Worm (Caenorhabditis elegans) whole organism, L3 larva: ENCODE measurements around the gene F49C12.6.

ENCODE experiments used
- R02D3.7 ChIP-seq: fragments of 150-350 bp; optimal IDR thresholded peaks from 2 replicates; lab custom pipeline; 2014; ENCODE audit warnings: missing biosample characterization, missing genetic modification characterization
- ZK546.5 ChIP-seq: sonication (generic microtip); optimal IDR thresholded peaks from 2 replicates; lab custom pipeline; 2017; ENCODE audit warnings: missing biosample characterization, missing genetic modification characterization
- aly-2 ChIP-seq: fragments of 150-350 bp; optimal IDR thresholded peaks from 2 replicates; lab custom pipeline; 2014; ENCODE audit warnings: missing biosample characterization, missing genetic modification characterization
- ama-1 ChIP-seq: fragments of 150-350 bp; optimal IDR thresholded peaks from 2 replicates; lab custom pipeline; 2018
- ceh-28 ChIP-seq: fragments of 150-350 bp; optimal IDR thresholded peaks from 2 replicates; lab custom pipeline; 2014; ENCODE audit warnings: missing biosample characterization, missing genetic modification reagents, missing genetic modification characterization
- ceh-9 ChIP-seq: sonication (generic microtip); optimal IDR thresholded peaks from 2 replicates; lab custom pipeline; 2018; ENCODE audit warnings: missing biosample characterization, missing genetic modification characterization
- daf-12 ChIP-seq: fragments of 150-350 bp; optimal IDR thresholded peaks from 2 replicates; lab custom pipeline; 2014; ENCODE audit warnings: missing biosample characterization, missing genetic modification reagents, missing genetic modification characterization
- egl-5 ChIP-seq: fragments of 150-350 bp; optimal IDR thresholded peaks from 2 replicates; lab custom pipeline; 2017; ENCODE audit warnings: missing biosample characterization, missing genetic modification reagents, missing genetic modification characterization, inconsistent platforms
- elt-2 ChIP-seq: sonication (generic microtip); optimal IDR thresholded peaks from 2 replicates; lab custom pipeline; 2016; ENCODE audit warnings: missing genetic modification reagents, mild to moderate bottlenecking, missing genetic modification characterization, missing compliant biosample characterization
- elt-3 ChIP-seq, 3 experiments: fragments of 150-350 bp in 1 of 3; sonication (generic microtip) in 2 of 3; optimal IDR thresholded peaks; 2 replicates in 2 of 3; 4 replicates in 1 of 3; lab custom pipeline; 2014 to 2017; ENCODE audit warnings: missing biosample characterization in 3 of 3, missing genetic modification characterization in 3 of 3
- eor-1 ChIP-seq, 2 experiments: fragments of 150-350 bp; optimal IDR thresholded peaks; 2 replicates each; lab custom pipeline; 2014 to 2018; ENCODE audit warnings: missing biosample characterization in 2 of 2, missing genetic modification characterization in 2 of 2
- fkh-10 ChIP-seq: sonication (generic microtip); optimal IDR thresholded peaks from 2 replicates; lab custom pipeline; 2017; ENCODE audit warnings: missing biosample characterization, missing genetic modification reagents, missing genetic modification characterization
- fkh-2 ChIP-seq: fragments of 150-350 bp; optimal IDR thresholded peaks from 2 replicates; lab custom pipeline; 2014; ENCODE audit warnings: missing biosample characterization, missing genetic modification reagents, missing genetic modification characterization
- hmg-11 ChIP-seq: sonication (generic microtip); optimal IDR thresholded peaks from 2 replicates; lab custom pipeline; 2016; ENCODE audit warnings: missing genetic modification characterization, missing compliant biosample characterization
- jun-1 ChIP-seq: fragments of 150-350 bp; optimal IDR thresholded peaks from 2 replicates; lab custom pipeline; 2014; ENCODE audit warnings: missing biosample characterization, missing genetic modification reagents, missing genetic modification characterization
- lin-15B ChIP-seq: fragments of 150-350 bp; optimal IDR thresholded peaks from 2 replicates; lab custom pipeline; 2014; ENCODE audit warnings: missing biosample characterization, missing genetic modification characterization
- lin-39 ChIP-seq: fragments of 150-350 bp; optimal IDR thresholded peaks from 2 replicates; lab custom pipeline; 2018; ENCODE audit warnings: missing biosample characterization, missing genetic modification reagents, missing genetic modification characterization
- lsy-12 ChIP-seq: sonication (generic microtip); optimal IDR thresholded peaks from 2 replicates; lab custom pipeline; 2016; ENCODE audit warnings: mild to moderate bottlenecking, missing genetic modification characterization, missing compliant biosample characterization
- mdl-1 ChIP-seq: fragments of 150-350 bp; optimal IDR thresholded peaks from 2 replicates; lab custom pipeline; 2014; ENCODE audit warnings: missing biosample characterization, missing genetic modification characterization
- nfya-1 ChIP-seq: sonication (generic microtip); optimal IDR thresholded peaks from 2 replicates; lab custom pipeline; 2017; ENCODE audit warnings: missing genetic modification characterization, mild to moderate bottlenecking, missing compliant biosample characterization, antibody characterized with exemption, moderate library complexity; ENCODE audit not compliant: insufficient read depth
- nhr-12 ChIP-seq: fragments of 150-350 bp; optimal IDR thresholded peaks from 2 replicates; lab custom pipeline; 2014; ENCODE audit warnings: missing biosample characterization, missing genetic modification characterization
- nhr-23 ChIP-seq: fragments of 150-350 bp; optimal IDR thresholded peaks from 2 replicates; lab custom pipeline; 2014; ENCODE audit warnings: missing biosample characterization, missing genetic modification reagents, missing genetic modification characterization
- nhr-237 ChIP-seq: fragments of 150-350 bp; optimal IDR thresholded peaks from 2 replicates; lab custom pipeline; 2014; ENCODE audit warnings: missing biosample characterization, missing genetic modification characterization
- nhr-43 ChIP-seq: sonication (generic microtip); optimal IDR thresholded peaks from 2 replicates; lab custom pipeline; 2016; ENCODE audit warnings: mild to moderate bottlenecking, missing genetic modification characterization, missing compliant biosample characterization; ENCODE audit not compliant: poor library complexity, severe bottlenecking
- nhr-67 ChIP-seq: fragments of 150-350 bp; optimal IDR thresholded peaks from 2 replicates; lab custom pipeline; 2014; ENCODE audit warnings: missing biosample characterization, missing genetic modification characterization
- nhr-76 ChIP-seq: fragments of 150-350 bp; sonication (generic microtip); optimal IDR thresholded peaks from 5 replicates; lab custom pipeline; 2014; ENCODE audit warnings: missing biosample characterization, missing genetic modification characterization
- pha-4 ChIP-seq: fragments of 150-350 bp; optimal IDR thresholded peaks from 2 replicates; lab custom pipeline; 2014; ENCODE audit warnings: missing biosample characterization, missing genetic modification reagents, missing genetic modification characterization
- pqm-1 ChIP-seq: fragments of 150-350 bp; optimal IDR thresholded peaks from 2 replicates; lab custom pipeline; 2017; ENCODE audit warnings: missing biosample characterization, missing genetic modification characterization, inconsistent platforms
- sea-2 ChIP-seq: fragments of 150-350 bp; sonication (generic microtip); optimal IDR thresholded peaks from 4 replicates; lab custom pipeline; 2014; ENCODE audit warnings: missing biosample characterization, missing genetic modification reagents, missing genetic modification characterization
- skn-1 ChIP-seq: fragments of 150-350 bp; optimal IDR thresholded peaks from 2 replicates; lab custom pipeline; 2014; ENCODE audit warnings: missing biosample characterization, missing genetic modification characterization
- snpc-4 ChIP-seq: fragments of 150-350 bp; optimal IDR thresholded peaks from 2 replicates; lab custom pipeline; 2014; ENCODE audit warnings: missing biosample characterization, missing genetic modification characterization
- unc-39 ChIP-seq: sonication (generic microtip); optimal IDR thresholded peaks from 4 replicates; lab custom pipeline; 2017; ENCODE audit warnings: missing biosample characterization, missing genetic modification characterization
- zag-1 ChIP-seq: fragments of 150-350 bp; optimal IDR thresholded peaks from 2 replicates; lab custom pipeline; 2014; ENCODE audit warnings: missing biosample characterization, missing genetic modification characterization
- ztf-11 ChIP-seq: fragments of 150-350 bp; optimal IDR thresholded peaks from 2 replicates; lab custom pipeline; 2014; ENCODE audit warnings: missing biosample characterization, missing genetic modification characterization
- ztf-4 ChIP-seq: fragments of 150-350 bp; optimal IDR thresholded peaks from 2 replicates; lab custom pipeline; 2014; ENCODE audit warnings: missing biosample characterization, missing genetic modification characterization

F49C12.6 gene

ce11 chrIV:9339205-9339604 lies 30.3 kb upstream of the F49C12.6 start, which contains the start of gene T20D3.6:
T20D3.6 (minus strand) TSS chrIV:9339305.
- TF ChIP-seq sea-2 (GFP tag; lab: Kevin White, UChicago) (no peak), fkh-2 (tag; lab: Kevin White, UChicago) (no peak), lsy-12 (tag; lab: Kevin White, UChicago) (no peak), ztf-4 (tag; lab: Kevin White, UChicago) (no peak), hmg-11 (no peak), R02D3.7 (tag; lab: Kevin White, UChicago) (no peak), ZK546.5 (tag; lab: Kevin White, UChicago) (no peak), nhr-67 (no peak), egl-5 (tag; lab: Kevin White, UChicago) (no peak), eor-1 (tag; optimal IDR thresholded peaks at IDR 0.05; lab: Kevin White, UChicago) (no peak), mdl-1 (tag; lab: Kevin White, UChicago) (no peak), elt-3 (tag; optimal IDR thresholded peaks at IDR 0.05; lab: Kevin White, UChicago) (no peak), lin-39 (tag; lab: Kevin White, UChicago) (no peak), fkh-10 (GFP tag; lab: Kevin White, UChicago) (no peak), nhr-43 (no peak), nhr-12 (tag; lab: Kevin White, UChicago) (no peak), skn-1 (no peak)

- TF ChIP-seq ceh-28 (tag; lab: Kevin White, UChicago) = no peak
- TF ChIP-seq jun-1 = no peak
- no peak for TF ChIP-seq pha-4 (tag; lab: Kevin White, UChicago)
- no peak for TF ChIP-seq unc-39 (tag; lab: Kevin White, UChicago)
- TF ChIP-seq ceh-9 (tag; lab: Kevin White, UChicago) = no peak
- TF ChIP-seq nhr-43 = no peak
- no peak for TF ChIP-seq ama-1 (lab: Kevin White, UChicago)
- TF ChIP-seq zag-1 = no peak
- TF ChIP-seq pqm-1 (tag; lab: Kevin White, UChicago) = no peak
- no peak for TF ChIP-seq nfya-1 (tag; lab: Kevin White, UChicago)
- TF ChIP-seq aly-2 (tag; lab: Kevin White, UChicago) = no peak
- no peak for TF ChIP-seq nhr-23 (tag; lab: Kevin White, UChicago)
- no peak for TF ChIP-seq daf-12
These were observed 27.7 kb upstream of the F49C12.6 start, which contains the start of gene T20D3.5 for ce11 chrIV:9336538-9337090. T20D3.5 (plus strand) TSS chrIV:9337040.

DNA sequence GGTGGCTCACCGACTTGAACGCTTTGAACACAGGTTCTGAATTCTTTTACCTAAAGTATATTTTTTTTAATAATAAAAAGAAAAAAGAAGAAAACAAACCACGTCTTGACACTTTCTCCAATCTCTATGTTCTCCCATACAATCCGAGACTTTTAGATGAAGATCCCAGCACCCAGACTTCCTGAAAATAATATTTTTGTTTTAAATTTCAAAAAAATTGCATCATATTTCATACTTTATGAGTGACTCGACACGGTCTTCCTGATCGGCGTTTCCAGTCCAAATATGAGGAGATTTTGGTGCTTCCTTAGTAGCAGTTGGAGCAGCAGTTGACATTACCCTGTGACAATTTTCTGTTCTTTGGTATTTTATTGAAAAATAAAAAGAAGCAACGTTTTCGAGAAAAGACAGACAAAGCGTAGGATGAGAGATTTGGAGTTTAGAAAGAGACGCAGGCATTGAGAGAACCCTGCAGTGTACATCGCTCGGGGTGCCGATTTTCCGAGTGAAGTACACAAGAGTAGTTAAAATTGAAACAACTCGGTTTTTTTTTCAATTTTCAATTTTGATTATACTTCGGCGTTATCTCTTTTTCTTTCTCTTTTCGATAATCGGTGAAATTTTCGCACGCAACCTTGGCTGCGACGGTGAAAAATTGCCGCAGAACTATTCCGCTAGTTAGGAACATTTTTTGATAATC lies 26.8 kb upstream of the F49C12.6 start, which contains the start of the genes coa-4 and T20D3.14:
coa-4 (minus strand) TSS at position 51 of the 700 bp plus-strand sequence.
T20D3.14 (minus strand) TSS at position 358 of the 700 bp plus-strand sequence.
- TF ChIP-seq zag-1 (no peak), sea-2 (GFP tag; lab: Kevin White, UChicago) (no peak), lin-15B (tag; lab: Kevin White, UChicago) (peak; percentile 25), snpc-4 (tag; lab: Kevin White, UChicago) (peak; percentile 27), elt-2 (tag; lab: Kevin White, UChicago) (peak; percentile 75), pha-4 (tag; lab: Kevin White, UChicago) (peak; percentile 80), nfya-1 (tag; lab: Kevin White, UChicago) (peak; percentile 61), hmg-11 (peak; percentile 2)

DNA sequence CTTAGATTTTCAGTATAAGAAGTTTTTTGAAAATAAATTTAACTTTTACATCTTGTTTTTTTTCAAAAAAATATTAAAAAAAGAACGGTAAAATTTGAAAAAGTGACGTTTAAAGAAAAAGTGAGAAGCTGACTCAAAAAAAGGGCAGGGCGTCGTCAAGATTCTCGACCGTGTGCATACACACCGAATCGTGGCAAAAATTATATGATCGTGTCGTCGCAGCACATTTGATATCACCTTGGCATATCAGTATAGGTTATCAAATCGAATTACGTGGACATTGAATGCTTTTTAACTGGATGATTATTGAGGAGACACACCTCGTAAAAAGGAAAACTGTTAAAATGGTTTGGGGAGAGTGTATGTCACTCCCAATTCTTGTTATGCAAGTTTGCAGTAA lies 24.1 kb upstream of the F49C12.6 start:
- peak; percentile 57 for TF ChIP-seq pqm-1 (tag; lab: Kevin White, UChicago)
- no peak for TF ChIP-seq snpc-4 (tag; lab: Kevin White, UChicago)
- TF ChIP-seq nhr-237 = no peak
- TF ChIP-seq elt-2 (tag; lab: Kevin White, UChicago) = peak; percentile 93
- no peak for TF ChIP-seq daf-12
- TF ChIP-seq, all 47 proteins: peak for 2

DNA sequence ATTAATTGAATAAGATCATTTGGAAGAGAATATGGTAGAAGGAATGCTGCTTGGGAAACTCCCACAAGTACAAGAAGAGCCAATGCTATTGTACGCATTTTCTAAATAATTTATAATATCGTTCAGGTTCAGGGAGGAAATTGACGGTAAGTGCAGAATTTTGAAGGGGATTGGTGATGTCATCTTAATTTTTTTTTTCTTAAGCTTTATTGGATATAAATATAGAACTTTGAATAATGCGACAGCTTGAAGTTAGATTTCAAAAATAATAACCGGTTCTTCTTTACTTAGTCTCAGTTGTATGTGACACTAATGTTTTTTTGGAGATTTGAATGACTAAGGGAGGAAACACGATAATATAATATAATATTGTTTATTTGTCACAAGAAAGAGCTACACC lies 21.9 kb upstream of the F49C12.6 start, which contains the start of gene nspg-7.1:
nspg-7.1 (minus strand) TSS at position 101 of the 400 bp plus-strand sequence.
- TF ChIP-seq unc-39 (tag; lab: Kevin White, UChicago) (no peak), nhr-23 (tag; lab: Kevin White, UChicago) (no peak), R02D3.7 (tag; lab: Kevin White, UChicago) (no peak), nhr-67 (no peak), fkh-10 (GFP tag; lab: Kevin White, UChicago) (no peak), nfya-1 (tag; lab: Kevin White, UChicago) (no peak), lsy-12 (tag; lab: Kevin White, UChicago) (no peak), snpc-4 (tag; lab: Kevin White, UChicago) (no peak), ceh-28 (tag; lab: Kevin White, UChicago) (no peak), nhr-76 (tag; lab: Kevin White, UChicago) (no peak), ztf-11 (tag; lab: Kevin White, UChicago) (no peak)
